Fruit fly (Drosophila melanogaster) whole organism, wandering third instar larva: ENCODE data around the gene Sfp26Ad.

Experiments used
- CrebA ChIP-seq: fragments of 200-800 bp; sonication (Bioruptor generic); optimal IDR thresholded peaks from 2 replicates; lab custom pipeline; 2016; ENCODE audit warnings: missing biosample characterization, mild to moderate bottlenecking, missing genetic modification characterization, borderline replicate concordance
- Dfd ChIP-seq: fragments of >200 bp; optimal IDR thresholded peaks from 2 replicates; lab custom pipeline; 2017; ENCODE audit warnings: missing biosample characterization, missing genetic modification characterization
- GATAd ChIP-seq: sonication (Bioruptor generic); optimal IDR thresholded peaks from 2 replicates; lab custom pipeline; 2016; ENCODE audit warnings: missing biosample characterization, missing genetic modification characterization
- Hr83 ChIP-seq: fragments of 200-300 bp; sonication (Bioruptor generic); optimal IDR thresholded peaks from 2 replicates; lab custom pipeline; 2016; ENCODE audit warnings: missing biosample characterization, mild to moderate bottlenecking, missing genetic modification characterization, moderate library complexity; ENCODE audit not compliant: poor library complexity, severe bottlenecking
- Rel ChIP-seq, 2 experiments: fragments of 200-800 bp; sonication (Bioruptor generic) in 1 of 2; optimal IDR thresholded peaks; 2 replicates in 1 of 2; 3 replicates in 1 of 2; lab custom pipeline; 2016 to 2019; ENCODE audit warnings: mild to moderate bottlenecking in 2 of 2, missing biosample characterization in 2 of 2, missing genetic modification characterization in 2 of 2, moderate library complexity in 1 of 2
- Vsx2 ChIP-seq: fragments of 200-300, 225-300 bp; sonication (Bioruptor generic); optimal IDR thresholded peaks from 2 replicates; lab custom pipeline; 2018; ENCODE audit warnings: missing biosample characterization, missing genetic modification characterization; ENCODE audit not compliant: partially characterized antibody
- ey ChIP-seq: fragments of 200-800 bp; sonication (Bioruptor generic); optimal IDR thresholded peaks from 2 replicates; lab custom pipeline; 2016; ENCODE audit warnings: missing biosample characterization, missing genetic modification characterization
- foxo ChIP-seq, 2 experiments: fragments of 200-800 bp; sonication (Bioruptor generic); optimal IDR thresholded peaks; 2 replicates in 1 of 2; 3 replicates in 1 of 2; lab custom pipeline; 2016 to 2017; ENCODE audit warnings: missing biosample characterization in 2 of 2, missing genetic modification characterization in 2 of 2
- h ChIP-seq: fragments of 200-800 bp; sonication (Bioruptor generic); optimal IDR thresholded peaks from 3 replicates; lab custom pipeline; 2016; ENCODE audit warnings: missing biosample characterization, mild to moderate bottlenecking, missing genetic modification characterization
- lola ChIP-seq: fragments of >200 bp; optimal IDR thresholded peaks from 2 replicates; lab custom pipeline; 2017; ENCODE audit warnings: missing biosample characterization, missing genetic modification characterization
- pan ChIP-seq: fragments of >200 bp; optimal IDR thresholded peaks from 2 replicates; lab custom pipeline; 2017
- psq ChIP-seq: fragments of 200-800 bp; sonication (Bioruptor generic); optimal IDR thresholded peaks from 3 replicates; lab custom pipeline; 2017; ENCODE audit warnings: missing biosample characterization, mild to moderate bottlenecking, missing genetic modification characterization, moderate library complexity
- tai ChIP-seq: sonication (Bioruptor generic); optimal IDR thresholded peaks from 2 replicates; lab custom pipeline; 2016; ENCODE audit warnings: missing biosample characterization, missing genetic modification characterization

- TF ChIP-seq CrebA (GFP tag; lab: Kevin White, UChicago), result no peak
- no peak for TF ChIP-seq pan
- no peak for TF ChIP-seq psq (GFP tag; lab: Kevin White, UChicago)
- no peak for TF ChIP-seq h (GFP tag; lab: Kevin White, UChicago)
- TF ChIP-seq Vsx2 (GFP tag; lab: Kevin White, UChicago), result no peak
- no peak for TF ChIP-seq lola (GFP tag; lab: Kevin White, UChicago)
- TF ChIP-seq tai (GFP tag; lab: Kevin White, UChicago), result no peak
- no peak for TF ChIP-seq Rel (GFP tag; optimal IDR thresholded peaks at IDR 0.05; lab: Kevin White, UChicago)
- no peak for TF ChIP-seq Rel (tag; optimal IDR thresholded peaks at IDR 0.05; lab: Kevin White, UChicago)
- no peak for TF ChIP-seq Hr83 (GFP tag; lab: Kevin White, UChicago)
- no peak for TF ChIP-seq foxo (GFP tag; optimal IDR thresholded peaks at IDR 0.05; lab: Kevin White, UChicago)
- TF ChIP-seq ey, result no peak
- TF ChIP-seq GATAd (GFP tag; lab: Kevin White, UChicago), result no peak
- no peak for TF ChIP-seq Dfd (GFP tag; lab: Kevin White, UChicago)
Measured at dm6 chr2L:5925164-5925563, 17.9 kb downstream of the Sfp26Ad start.
